Fruit fly (Drosophila melanogaster) whole organism, embryonic: Measurements from ENCODE around the gene baf.

Experiments used
- BtbVII ChIP-seq: fragments of 200-800 bp; sonication (Bioruptor generic); optimal IDR thresholded peaks from 3 replicates; lab custom pipeline; 2017; ENCODE audit warnings: missing biosample characterization, mild to moderate bottlenecking, missing genetic modification characterization
- CG10565 ChIP-seq: fragments of 200-800 bp; sonication (Bioruptor generic); optimal IDR thresholded peaks from 3 replicates; lab custom pipeline; 2016; ENCODE audit warnings: missing biosample characterization, mild to moderate bottlenecking, missing genetic modification characterization
- CG10979 ChIP-seq: fragments of 200-800 bp; sonication (Bioruptor generic); optimal IDR thresholded peaks from 2 replicates; lab custom pipeline; 2018; ENCODE audit warnings: missing biosample characterization, mild to moderate bottlenecking, missing genetic modification characterization, moderate library complexity
- CG12236 ChIP-seq: fragments of 200-800 bp; sonication (Bioruptor generic); optimal IDR thresholded peaks from 2 replicates; lab custom pipeline; 2016; ENCODE audit warnings: missing biosample characterization, missing genetic modification characterization
- CG12659 ChIP-seq: fragments of 200-800 bp; sonication (Bioruptor generic); optimal IDR thresholded peaks from 3 replicates; lab custom pipeline; 2017; ENCODE audit warnings: mild to moderate bottlenecking, missing biosample characterization, missing genetic modification reagents, missing genetic modification characterization
- CG13123 ChIP-seq: fragments of 200-800 bp; sonication (Bioruptor generic); optimal IDR thresholded peaks from 2 replicates; lab custom pipeline; 2016; ENCODE audit warnings: missing biosample characterization, missing genetic modification characterization
- CG13624 ChIP-seq: fragments of 200-800 bp; sonication (Bioruptor generic); optimal IDR thresholded peaks from 2 replicates; lab custom pipeline; 2016; ENCODE audit warnings: missing biosample characterization, missing genetic modification characterization
- CG14710 ChIP-seq: fragments of 200-800 bp; sonication (Bioruptor generic); optimal IDR thresholded peaks from 3 replicates; lab custom pipeline; 2019; ENCODE audit warnings: missing biosample characterization, mild to moderate bottlenecking, missing genetic modification characterization, moderate library complexity
- CG15011 ChIP-seq: fragments of 200-800 bp; sonication (Bioruptor generic); optimal IDR thresholded peaks from 3 replicates; lab custom pipeline; 2018; ENCODE audit warnings: missing biosample characterization, mild to moderate bottlenecking, missing genetic modification characterization
- CG17186 ChIP-seq: fragments of 200-800 bp; sonication (Bioruptor generic); optimal IDR thresholded peaks from 3 replicates; lab custom pipeline; 2017; ENCODE audit warnings: missing biosample characterization, missing genetic modification reagents, missing genetic modification characterization
- CG2875 ChIP-seq: fragments of 200-800 bp; sonication (Bioruptor generic); optimal IDR thresholded peaks from 2 replicates; lab custom pipeline; 2017; ENCODE audit warnings: missing biosample characterization, mild to moderate bottlenecking, missing genetic modification characterization, missing genetic modification reagents
- CG30431 ChIP-seq: fragments of 200-800 bp; sonication (Bioruptor generic); optimal IDR thresholded peaks from 2 replicates; lab custom pipeline; 2017; ENCODE audit warnings: missing biosample characterization, missing genetic modification characterization
- CG31441 ChIP-seq: fragments of 200-800 bp; sonication (Bioruptor generic); IDR thresholded peaks from 2 replicates; pipeline ENCODE4 v1.3.6; 2022; ENCODE audit warnings: missing biosample characterization, missing genetic modification characterization
- CG34224 ChIP-seq: fragments of 200-800 bp; sonication (Bioruptor generic); IDR thresholded peaks from 3 replicates; pipeline ENCODE4 v1.3.6; 2022; ENCODE audit warnings: missing biosample characterization, missing genetic modification characterization; ENCODE audit not compliant: partially characterized antibody
- CG34422 ChIP-seq: fragments of 200-800 bp; sonication (Bioruptor generic); IDR thresholded peaks from 3 replicates; pipeline ENCODE4 v1.3.6; 2022; ENCODE audit warnings: missing biosample characterization, missing genetic modification characterization
- CG3847 ChIP-seq: fragments of 200-800 bp; sonication (Bioruptor generic); IDR thresholded peaks from 2 replicates; pipeline ENCODE4 v1.3.6; 2022; ENCODE audit warnings: missing biosample characterization, missing genetic modification characterization
- CG4617 ChIP-seq: fragments of 200-800 bp; sonication (Bioruptor generic); optimal IDR thresholded peaks from 3 replicates; lab custom pipeline; 2016; ENCODE audit warnings: missing biosample characterization, missing genetic modification characterization, borderline replicate concordance
- CG4730 ChIP-seq: fragments of 200-800 bp; sonication (Bioruptor generic); IDR thresholded peaks from 2 replicates; pipeline ENCODE4 v1.3.6; 2022; ENCODE audit warnings: missing biosample characterization, missing genetic modification characterization
- CG6791 ChIP-seq: fragments of 200-800 bp; sonication (Bioruptor generic); IDR thresholded peaks from 3 replicates; pipeline ENCODE4 v1.3.6; 2022; ENCODE audit warnings: missing biosample characterization, missing genetic modification characterization; ENCODE audit not compliant: partially characterized antibody
- CHES-1-like ChIP-seq: fragments of 200-800 bp; sonication (Bioruptor generic); optimal IDR thresholded peaks from 2 replicates; lab custom pipeline; 2016; ENCODE audit warnings: missing biosample characterization, missing genetic modification characterization
- E2f2 ChIP-seq: fragments of 200-800 bp; sonication (Bioruptor generic); IDR thresholded peaks from 2 replicates; pipeline ENCODE4 v1.3.6; 2022; ENCODE audit warnings: missing biosample characterization, missing genetic modification characterization
- Eip74EF ChIP-seq, 2 experiments: fragments of 200-800 bp in 1 of 2; fragments of >200 bp in 1 of 2; sonication (Bioruptor generic) in 1 of 2; optimal IDR thresholded peaks; 2 replicates each; lab custom pipeline; 2017 to 2019; ENCODE audit warnings: missing biosample characterization in 2 of 2, missing genetic modification characterization in 2 of 2, mild to moderate bottlenecking in 1 of 2, moderate library complexity in 1 of 2
- Fer1 ChIP-seq: fragments of 200-800 bp; sonication (Bioruptor generic); optimal IDR thresholded peaks from 2 replicates; lab custom pipeline; 2017; ENCODE audit warnings: missing biosample characterization, mild to moderate bottlenecking, missing genetic modification characterization
- HmgZ ChIP-seq: fragments of 200-800 bp; sonication (Bioruptor generic); optimal IDR thresholded peaks from 2 replicates; lab custom pipeline; 2018; ENCODE audit warnings: missing biosample characterization, mild to moderate bottlenecking, missing genetic modification characterization
- Hr39 ChIP-seq: fragments of >200 bp; optimal IDR thresholded peaks from 2 replicates; lab custom pipeline; 2017
- Hsf ChIP-seq: fragments of 200-800 bp; sonication (Bioruptor generic); optimal IDR thresholded peaks from 3 replicates; lab custom pipeline; 2016; ENCODE audit warnings: missing biosample characterization, missing genetic modification characterization
- Lhr ChIP-seq: fragments of 200-800 bp; sonication (Bioruptor generic); optimal IDR thresholded peaks from 3 replicates; lab custom pipeline; 2017; ENCODE audit warnings: mild to moderate bottlenecking, missing biosample characterization, missing genetic modification reagents, missing genetic modification characterization
- Opbp ChIP-seq: fragments of 200-800 bp; sonication (Bioruptor generic); IDR thresholded peaks from 3 replicates; pipeline ENCODE4 v1.3.6; 2022; ENCODE audit warnings: missing biosample characterization, missing genetic modification characterization; ENCODE audit not compliant: partially characterized antibody
- Sin3A ChIP-seq: fragments of >200 bp; optimal IDR thresholded peaks from 2 replicates; lab custom pipeline; 2018
- Trl ChIP-seq, 3 experiments: fragments of >200 bp in 2 of 3; fragments of 200-800 bp in 1 of 3; sonication (Bioruptor generic) in 1 of 3; optimal IDR thresholded peaks; 2 replicates in 1 of 3; 3 replicates in 2 of 3; lab custom pipeline; 2016 to 2017; ENCODE audit warnings: missing biosample characterization in 1 of 3, missing genetic modification characterization in 1 of 3
- YL-1 ChIP-seq: fragments of 200-800 bp; sonication (Bioruptor generic); optimal IDR thresholded peaks from 3 replicates; lab custom pipeline; 2017; ENCODE audit warnings: missing biosample characterization, mild to moderate bottlenecking, missing genetic modification characterization
- bbx ChIP-seq: fragments of 200-800 bp; sonication (Bioruptor generic); IDR thresholded peaks from 2 replicates; pipeline ENCODE4 v1.3.6; 2022; ENCODE audit warnings: missing biosample characterization, missing genetic modification characterization; ENCODE audit not compliant: partially characterized antibody
- bcd ChIP-seq: fragments of 200-800 bp; sonication (Bioruptor generic); optimal IDR thresholded peaks from 2 replicates; lab custom pipeline; 2017; ENCODE audit warnings: missing biosample characterization, mild to moderate bottlenecking, missing genetic modification characterization
- crp ChIP-seq, 2 experiments: fragments of 200-800 bp; sonication (Bioruptor generic); optimal IDR thresholded peaks; 2 replicates in 1 of 2; 3 replicates in 1 of 2; lab custom pipeline; 2017; ENCODE audit warnings: missing biosample characterization in 2 of 2, missing genetic modification characterization in 2 of 2, mild to moderate bottlenecking in 1 of 2, moderate library complexity in 1 of 2
- ewg ChIP-seq: fragments of 200-800 bp; sonication (Bioruptor generic); optimal IDR thresholded peaks from 3 replicates; lab custom pipeline; 2017; ENCODE audit warnings: mild to moderate bottlenecking, missing biosample characterization, missing genetic modification reagents, missing genetic modification characterization
- fu2 ChIP-seq: fragments of 200-800 bp; sonication (Bioruptor generic); optimal IDR thresholded peaks from 2 replicates; lab custom pipeline; 2016; ENCODE audit warnings: missing biosample characterization, missing genetic modification characterization
- gem ChIP-seq: fragments of 200-800 bp; sonication (Bioruptor generic); optimal IDR thresholded peaks from 2 replicates; lab custom pipeline; 2019; ENCODE audit warnings: missing biosample characterization, mild to moderate bottlenecking, missing genetic modification characterization, moderate library complexity
- gfzf ChIP-seq: fragments of 200-800 bp; sonication (Bioruptor generic); optimal IDR thresholded peaks from 2 replicates; lab custom pipeline; 2016; ENCODE audit warnings: missing biosample characterization, mild to moderate bottlenecking, missing genetic modification characterization, moderate library complexity
- lola ChIP-seq, 3 experiments: fragments of >200 bp in 2 of 3; fragments of 200-800 bp in 1 of 3; sonication (Bioruptor generic) in 1 of 3; optimal IDR thresholded peaks; 2 replicates each; lab custom pipeline; 2017 to 2019; ENCODE audit warnings: missing biosample characterization in 3 of 3, missing genetic modification characterization in 3 of 3, mild to moderate bottlenecking in 1 of 3, moderate library complexity in 1 of 3
- nmo ChIP-seq: fragments of 200-800 bp; sonication (Bioruptor generic); optimal IDR thresholded peaks from 2 replicates; lab custom pipeline; 2018; ENCODE audit warnings: missing biosample characterization, mild to moderate bottlenecking, missing genetic modification characterization, moderate library complexity
- org-1 ChIP-seq: fragments of 200-800 bp; sonication (Bioruptor generic); optimal IDR thresholded peaks from 2 replicates; lab custom pipeline; 2017; ENCODE audit warnings: missing biosample characterization, missing genetic modification characterization
- pnt ChIP-seq: fragments of 200-800 bp; sonication (Bioruptor generic); optimal IDR thresholded peaks from 3 replicates; lab custom pipeline; 2016; ENCODE audit warnings: missing biosample characterization, missing genetic modification characterization
- row ChIP-seq: fragments of 200-800 bp; sonication (Bioruptor generic); IDR thresholded peaks from 3 replicates; pipeline ENCODE4 v1.3.6; 2022; ENCODE audit warnings: missing biosample characterization, missing genetic modification characterization
- sisA ChIP-seq: fragments of 200-800 bp; sonication (Bioruptor generic); IDR thresholded peaks from 2 replicates; pipeline ENCODE4 v1.3.6; 2022; ENCODE audit warnings: missing biosample characterization, missing genetic modification characterization
- stwl ChIP-seq: fragments of 200-800 bp; sonication (Bioruptor generic); optimal IDR thresholded peaks from 3 replicates; lab custom pipeline; 2018; ENCODE audit warnings: missing biosample characterization, mild to moderate bottlenecking, missing genetic modification characterization, moderate library complexity
- trh ChIP-seq: fragments of 200-800 bp; sonication (Bioruptor generic); optimal IDR thresholded peaks from 2 replicates; lab custom pipeline; 2016; ENCODE audit warnings: missing biosample characterization, missing genetic modification characterization
- unc-4 ChIP-seq: fragments of 200-800 bp; sonication (Bioruptor generic); IDR thresholded peaks from 2 replicates; pipeline ENCODE4 v1.3.6; 2022; ENCODE audit warnings: missing biosample characterization, missing genetic modification characterization; ENCODE audit not compliant: partially characterized antibody
- vvl ChIP-seq: fragments of 200-800 bp; sonication (Bioruptor generic); IDR thresholded peaks from 2 replicates; pipeline ENCODE4 v1.3.6; 2022; ENCODE audit warnings: missing biosample characterization, missing genetic modification characterization
- zfh1 ChIP-seq: fragments of 200-800 bp; sonication (Bioruptor generic); IDR thresholded peaks from 3 replicates; pipeline ENCODE4 v1.3.6; 2022; ENCODE audit warnings: missing biosample characterization, missing genetic modification characterization

The baf gene

DNA sequence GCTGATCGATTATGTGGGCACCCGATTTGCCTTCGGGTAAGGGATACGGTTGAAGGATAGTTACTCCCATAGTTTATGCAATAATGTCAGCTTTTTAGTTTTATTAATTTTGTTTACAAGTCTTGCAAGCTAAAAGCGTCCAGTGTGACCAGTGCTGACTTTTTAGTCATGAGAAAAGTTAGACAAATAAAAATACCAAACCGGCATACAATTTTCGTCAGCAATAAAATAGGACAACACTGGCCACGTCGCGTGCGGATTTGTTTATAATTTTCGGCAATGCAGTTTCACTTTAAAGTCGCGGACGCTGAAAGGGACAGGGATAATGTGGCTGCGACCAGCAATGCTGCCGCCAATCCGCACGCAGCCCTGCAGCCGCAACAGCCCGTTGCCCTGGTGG, 43.4 kb downstream of the baf start, which contains the start of the genes MED20 and Trf (continued):
- TF ChIP-seq bbx (GFP tag; lab: Robert Waterston, UW) (peak; percentile 29; the same call in 1 of the 2 replicates), HmgZ (tag; lab: Kevin White, UChicago) (peak; percentile 47), bcd (GFP tag; lab: Kevin White, UChicago) (no peak), CG10565 (GFP tag; lab: Kevin White, UChicago) (no peak), CG30431 (GFP tag; lab: Kevin White, UChicago) (no peak), lola (GFP tag; optimal IDR thresholded peaks at IDR 0.05; lab: Kevin White, UChicago) (no peak), CG31441 (no peak), CG2875 (GFP tag; lab: Kevin White, UChicago) (no peak), CG34224 (GFP tag; lab: Robert Waterston, UW) (0 out of 3 replicates have a peak, but pooled peaks have one; percentile 29), CG34422 (peak; percentile 50; the same call in 1 of the 3 replicates), trh (GFP tag; lab: Kevin White, UChicago) (no peak), pnt (GFP tag; lab: Kevin White, UChicago) (no peak), zfh1 (no peak), Trl (optimal IDR thresholded peaks at IDR 0.05; lab: Kevin White, UChicago) (no peak), Trl (GFP tag; optimal IDR thresholded peaks at IDR 0.05; lab: Kevin White, UChicago) (no peak), nmo (no peak), Eip74EF (GFP tag; optimal IDR thresholded peaks at IDR 0.05; lab: Kevin White, UChicago) (no peak), org-1 (GFP tag; lab: Kevin White, UChicago) (no peak), CG3847 (GFP tag; lab: Robert Waterston, UW) (no peak), E2f2 (GFP tag; lab: Robert Waterston, UW) (no peak), CG4617 (GFP tag; lab: Kevin White, UChicago) (peak; percentile 49), vvl (no peak), CG13624 (GFP tag; lab: Kevin White, UChicago) (peak; percentile 0), Hr39 (no peak), unc-4 (no peak), row (GFP tag; lab: Robert Waterston, UW) (peak; percentile 17; the same call in 1 of the 3 replicates), crp (GFP tag; optimal IDR thresholded peaks at IDR 0.05; lab: Kevin White, UChicago) (peak in 1 of 2 experiments; percentile 62), sisA (GFP tag; lab: Robert Waterston, UW) (no peak), CG14710 (peak; percentile 99), CG15011 (GFP tag; lab: Kevin White, UChicago) (no peak), fu2 (GFP tag; lab: Kevin White, UChicago) (no peak), CG12236 (GFP tag; lab: Kevin White, UChicago) (no peak), CHES-1-like (GFP tag; lab: Kevin White, UChicago) (peak; percentile 71), CG4730 (GFP tag; lab: Robert Waterston, UW) (no peak), Sin3A (lab: Kevin White, UChicago) (peak; percentile 51), CG10979 (peak; percentile 15), YL-1 (GFP tag; lab: Kevin White, UChicago) (peak; percentile 65), gem (tag; lab: Kevin White, UChicago) (no peak), Hsf (GFP tag; lab: Kevin White, UChicago) (no peak), Opbp (GFP tag; lab: Robert Waterston, UW) (0 out of 3 replicates have a peak, but pooled peaks have one; percentile 59), CG6791 (peak; percentile 52), Lhr (GFP tag; lab: Kevin White, UChicago) (no peak), BtbVII (no peak), CG17186 (no peak), stwl (peak; percentile 86), ewg (GFP tag; lab: Kevin White, UChicago) (no peak), gfzf (GFP tag; lab: Kevin White, UChicago) (peak; percentile 81), CG12659 (GFP tag; lab: Kevin White, UChicago) (peak; percentile 29), Fer1 (no peak), CG13123 (no peak)
